Worm (Caenorhabditis elegans): ENCODE data around the gene R08D7.4.
A peak's percentile ranks its signal among the peaks of the same experiment; 100 is the strongest.

DNA sequence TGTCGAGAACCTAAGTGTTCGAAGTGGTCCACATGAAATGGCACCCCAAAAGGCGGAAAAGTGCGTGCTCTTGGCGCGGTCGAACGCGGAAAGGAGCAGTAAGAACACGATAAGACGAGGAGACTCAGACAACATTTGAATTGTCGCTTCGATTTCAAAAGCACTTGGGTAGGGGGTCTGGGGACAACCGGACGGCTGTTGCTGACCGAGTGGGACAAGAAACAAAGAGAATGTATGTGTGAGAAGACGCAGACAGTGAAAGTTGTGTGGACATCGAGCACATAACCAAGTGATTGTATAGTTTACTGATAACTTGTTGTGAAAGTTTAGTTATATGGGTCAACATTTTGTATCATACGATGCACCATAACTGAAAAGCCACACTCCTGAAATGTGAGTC is 35.5 kb downstream of the R08D7.4 start:
- TF ChIP-seq flt-1 (GFP tag; IDR thresholded peaks at IDR 0.05) (no peak), klf-2 (GFP tag; conservative IDR thresholded peaks at IDR 0.05) (no peak), cog-1 (tag; optimal IDR thresholded peaks at IDR 0.05) (peak; percentile 20), ztf-29 (GFP tag; IDR thresholded peaks at IDR 0.05) (no peak)

Data from whole organism, midembryonic.